Worm (Caenorhabditis elegans): Measurements from ENCODE around the gene rpt-3.

The rpt-3 gene

ce11 chrIII:6464113-6464571 is 25.5 kb upstream of the rpt-3 start (continued):
- TF ChIP-seq daf-19 (GFP tag; conservative IDR thresholded peaks at IDR 0.05) (no peak), mdl-1 (tag; optimal IDR thresholded peaks at IDR 0.05) (peak; percentile 81 to 95), mdt-29 (GFP tag; IDR thresholded peaks at IDR 0.05) (peak; percentile 85), nhr-77 (tag; optimal IDR thresholded peaks at IDR 0.05) (peak; percentile 85), zag-1 (tag; optimal IDR thresholded peaks at IDR 0.05) (no peak), daf-12 (tag; optimal IDR thresholded peaks at IDR 0.05) (no peak), spr-1 (tag; optimal IDR thresholded peaks at IDR 0.05) (peak; percentile 77), rbr-2 (tag; optimal IDR thresholded peaks at IDR 0.05) (peak; percentile 93), nhr-42 (GFP tag; IDR thresholded peaks at IDR 0.05) (peak; percentile 84), attf-4 (tag; optimal IDR thresholded peaks at IDR 0.05) (no peak), snpc-4 (tag; optimal IDR thresholded peaks at IDR 0.05) (no peak), dmd-8 (GFP tag; IDR thresholded peaks at IDR 0.05) (peak; percentile 88), Y5F2A.4 (GFP tag; optimal IDR thresholded peaks at IDR 0.05) (peak; percentile 46), ZK546.5 (tag; optimal IDR thresholded peaks at IDR 0.05) (no peak), Y48G9A.11 (GFP tag; IDR thresholded peaks at IDR 0.05) (peak; percentile 40; the same call in 1 of the 2 replicates), saeg-2 (GFP tag; IDR thresholded peaks at IDR 0.05) (peak; percentile 70; the same call in 1 of the 2 replicates), dpl-1 (GFP tag; optimal IDR thresholded peaks at IDR 0.05) (peak; percentile 75), fkh-10 (GFP tag; optimal IDR thresholded peaks at IDR 0.05) (no peak), zip-11 (GFP tag; IDR thresholded peaks at IDR 0.05) (no peak), F10B5.3 (tag; optimal IDR thresholded peaks at IDR 0.05) (peak; percentile 73), pha-4 (GFP tag; IDR thresholded peaks at IDR 0.05) (no peak; the same call in none of the 2 replicates), pha-4 (tag; optimal IDR thresholded peaks at IDR 0.05) (peak; percentile 84), F37D6.2 (tag; optimal IDR thresholded peaks at IDR 0.05) (peak; percentile 47), nhr-102 (tag; optimal IDR thresholded peaks at IDR 0.05) (peak; percentile 89), nhr-11 (tag; optimal IDR thresholded peaks at IDR 0.05) (peak; percentile 60), vab-7 (GFP tag; IDR thresholded peaks at IDR 0.05) (peak; percentile 68), nhr-6 (tag; optimal IDR thresholded peaks at IDR 0.05) (peak; percentile 91), php-3 (GFP tag; IDR thresholded peaks at IDR 0.05) (peak; percentile 88), lin-1 (GFP tag; IDR thresholded peaks at IDR 0.05) (peak; percentile 92), skn-1 (tag; optimal IDR thresholded peaks at IDR 0.05) (no peak), dmd-6 (GFP tag; IDR thresholded peaks at IDR 0.05) (peak; percentile 95), jun-1 (tag; optimal IDR thresholded peaks at IDR 0.05) (peak; percentile 25), aha-1 (tag) (peak; percentile 95), nhr-10 (tag; optimal IDR thresholded peaks at IDR 0.05) (peak; percentile 63), mes-2 (tag; optimal IDR thresholded peaks at IDR 0.05; ENCODE audit: poor library complexity, severe bottlenecking) (peak; percentile 71), duxl-1 (tag; optimal IDR thresholded peaks at IDR 0.05; ENCODE audit: poor library complexity) (peak; percentile 60), egl-43 (GFP tag; IDR thresholded peaks at IDR 0.05) (peak; percentile 93), lin-13 (GFP tag; optimal IDR thresholded peaks at IDR 0.05) (peak; percentile 71), snpc-1.2 (GFP tag; IDR thresholded peaks at IDR 0.05) (peak; percentile 77), ztf-7 (tag; optimal IDR thresholded peaks at IDR 0.05) (no peak), hif-1 (tag; optimal IDR thresholded peaks at IDR 0.05) (peak in 1 of 2 experiments; percentile 85), dve-1 (tag; optimal IDR thresholded peaks at IDR 0.05; ENCODE audit: insufficient read depth) (peak; percentile 96), T26A8.4 (GFP tag; IDR thresholded peaks at IDR 0.05) (peak; percentile 92), D1046.2 (GFP tag; IDR thresholded peaks at IDR 0.05) (peak; percentile 89), lin-38 (GFP tag; IDR thresholded peaks at IDR 0.05) (peak; percentile 84), ceh-82 (tag; optimal IDR thresholded peaks at IDR 0.05) (no peak), ceh-20 (GFP tag; IDR thresholded peaks at IDR 0.05) (peak; percentile 90), set-16 (GFP tag; IDR thresholded peaks at IDR 0.05) (peak; percentile 100), mxl-2 (GFP tag; conservative IDR thresholded peaks at IDR 0.05) (no peak; the same call in 1 of the 2 replicates), nhr-76 (tag; optimal IDR thresholded peaks at IDR 0.05) (no peak), madf-9 (GFP tag; conservative IDR thresholded peaks at IDR 0.05) (peak; percentile 76), sdz-12 (GFP tag; optimal IDR thresholded peaks at IDR 0.05) (peak; percentile 25)
